Worm (Caenorhabditis elegans) whole organism, mixed stage, embryonic: Measurements from ENCODE around the gene C01G12.3.

ENCODE experiments used
- bed-3 ChIP-seq: fragments of 200-800 bp; sonication (Bioruptor generic); optimal IDR thresholded peaks from 3 replicates; lab custom pipeline; 2018; ENCODE audit warnings: mild to moderate bottlenecking, missing genetic modification characterization, moderate library complexity, missing compliant biosample characterization
- blmp-1 ChIP-seq: fragments of 150-350 bp; optimal IDR thresholded peaks from 2 replicates; lab custom pipeline; 2014; ENCODE audit warnings: missing biosample characterization, missing genetic modification characterization
- ceh-43 ChIP-seq: fragments of 200-800 bp; sonication (Bioruptor generic); optimal IDR thresholded peaks from 2 replicates; lab custom pipeline; 2018; ENCODE audit warnings: mild to moderate bottlenecking, missing genetic modification characterization, moderate library complexity, missing compliant biosample characterization
- ceh-83 ChIP-seq: fragments of 200-800 bp; sonication (Bioruptor generic); optimal IDR thresholded peaks from 2 replicates; lab custom pipeline; 2018; ENCODE audit warnings: mild to moderate bottlenecking, missing genetic modification characterization, missing compliant biosample characterization
- ces-1 ChIP-seq: fragments of 150-350 bp; optimal IDR thresholded peaks from 2 replicates; lab custom pipeline; 2014; ENCODE audit warnings: missing biosample characterization, missing genetic modification reagents, missing genetic modification characterization
- cnd-1 ChIP-seq: fragments of 200-800 bp; sonication (Bioruptor generic); optimal IDR thresholded peaks from 2 replicates; lab custom pipeline; 2018; ENCODE audit warnings: mild to moderate bottlenecking, missing genetic modification characterization, missing compliant biosample characterization
- drap-1 ChIP-seq: fragments of 200-800 bp; sonication (Bioruptor generic); optimal IDR thresholded peaks from 3 replicates; lab custom pipeline; 2018; ENCODE audit warnings: mild to moderate bottlenecking, missing genetic modification characterization, missing compliant biosample characterization
- elt-1 ChIP-seq: sonication (generic microtip); optimal IDR thresholded peaks from 2 replicates; lab custom pipeline; 2017; ENCODE audit warnings: missing genetic modification characterization, mild to moderate bottlenecking, missing compliant biosample characterization, antibody characterized with exemption, moderate library complexity, borderline replicate concordance; ENCODE audit not compliant: insufficient read depth
- ham-2 ChIP-seq: fragments of 200-800 bp; sonication (Bioruptor generic); optimal IDR thresholded peaks from 2 replicates; lab custom pipeline; 2018; ENCODE audit warnings: mild to moderate bottlenecking, missing genetic modification characterization, missing compliant biosample characterization
- hlh-1 ChIP-seq: fragments of 150-350 bp; optimal IDR thresholded peaks from 2 replicates; lab custom pipeline; 2014; ENCODE audit warnings: missing biosample characterization, missing genetic modification reagents, missing genetic modification characterization
- lin-13 ChIP-seq: fragments of 150-350 bp; optimal IDR thresholded peaks from 2 replicates; lab custom pipeline; 2014; ENCODE audit warnings: missing biosample characterization, missing genetic modification characterization
- lin-32 ChIP-seq: fragments of 200-800 bp; sonication (Bioruptor generic); optimal IDR thresholded peaks from 2 replicates; lab custom pipeline; 2018; ENCODE audit warnings: mild to moderate bottlenecking, missing genetic modification characterization, missing compliant biosample characterization
- lsy-2 ChIP-seq: fragments of 150-350 bp; optimal IDR thresholded peaks from 2 replicates; lab custom pipeline; 2014; ENCODE audit warnings: missing biosample characterization, missing genetic modification characterization
- mab-5 ChIP-seq: fragments of 150-350 bp; optimal IDR thresholded peaks from 2 replicates; lab custom pipeline; 2014; ENCODE audit warnings: missing biosample characterization, missing genetic modification characterization
- mep-1 ChIP-seq: fragments of 150-350 bp; optimal IDR thresholded peaks from 2 replicates; lab custom pipeline; 2017; ENCODE audit warnings: missing biosample characterization, missing genetic modification reagents, missing genetic modification characterization, inconsistent platforms
- mls-2 ChIP-seq: sonication (generic microtip); optimal IDR thresholded peaks from 2 replicates; lab custom pipeline; 2016; ENCODE audit warnings: mild to moderate bottlenecking, missing genetic modification characterization, moderate library complexity, missing compliant biosample characterization
- nhr-12 ChIP-seq: fragments of 150-350 bp; optimal IDR thresholded peaks from 2 replicates; lab custom pipeline; 2014; ENCODE audit warnings: missing biosample characterization, missing genetic modification characterization
- nhr-237 ChIP-seq: fragments of 150-350 bp; optimal IDR thresholded peaks from 2 replicates; lab custom pipeline; 2014; ENCODE audit warnings: missing biosample characterization, missing genetic modification characterization
- nhr-28 ChIP-seq: fragments of 150-350 bp; optimal IDR thresholded peaks from 2 replicates; lab custom pipeline; 2014; ENCODE audit warnings: missing biosample characterization, missing genetic modification characterization
- nhr-76 ChIP-seq: sonication (generic microtip); optimal IDR thresholded peaks from 2 replicates; lab custom pipeline; 2017; ENCODE audit warnings: missing biosample characterization, missing genetic modification characterization
- sem-2 ChIP-seq: fragments of 200-800 bp; sonication (Bioruptor generic); optimal IDR thresholded peaks from 2 replicates; lab custom pipeline; 2018; ENCODE audit warnings: mild to moderate bottlenecking, missing genetic modification characterization, missing compliant biosample characterization
- snpc-4 ChIP-seq: fragments of 150-350 bp; optimal IDR thresholded peaks from 2 replicates; lab custom pipeline; 2014; ENCODE audit warnings: missing biosample characterization, missing genetic modification characterization
- sptf-1 ChIP-seq: sonication (generic microtip); optimal IDR thresholded peaks from 2 replicates; lab custom pipeline; 2017; ENCODE audit warnings: mild to moderate bottlenecking, missing genetic modification characterization, moderate library complexity, missing compliant biosample characterization
- tbx-8 ChIP-seq: fragments of 200-800 bp; sonication (Bioruptor generic); optimal IDR thresholded peaks from 2 replicates; lab custom pipeline; 2018; ENCODE audit warnings: mild to moderate bottlenecking, missing genetic modification characterization, moderate library complexity, missing compliant biosample characterization
- unc-39 ChIP-seq: fragments of 150-350 bp; optimal IDR thresholded peaks from 2 replicates; lab custom pipeline; 2014; ENCODE audit warnings: missing biosample characterization, missing genetic modification characterization
- unc-62 ChIP-seq: fragments of 150-350 bp; optimal IDR thresholded peaks from 2 replicates; lab custom pipeline; 2014; ENCODE audit warnings: missing biosample characterization, missing genetic modification reagents, missing genetic modification characterization
- zip-8 ChIP-seq: fragments of 150-350 bp; optimal IDR thresholded peaks from 2 replicates; lab custom pipeline; 2014; ENCODE audit warnings: missing biosample characterization, missing genetic modification characterization
- ztf-11 ChIP-seq: fragments of 150-350 bp; optimal IDR thresholded peaks from 2 replicates; lab custom pipeline; 2014; ENCODE audit warnings: missing biosample characterization, missing genetic modification characterization

The C01G12.3 gene

DNA sequence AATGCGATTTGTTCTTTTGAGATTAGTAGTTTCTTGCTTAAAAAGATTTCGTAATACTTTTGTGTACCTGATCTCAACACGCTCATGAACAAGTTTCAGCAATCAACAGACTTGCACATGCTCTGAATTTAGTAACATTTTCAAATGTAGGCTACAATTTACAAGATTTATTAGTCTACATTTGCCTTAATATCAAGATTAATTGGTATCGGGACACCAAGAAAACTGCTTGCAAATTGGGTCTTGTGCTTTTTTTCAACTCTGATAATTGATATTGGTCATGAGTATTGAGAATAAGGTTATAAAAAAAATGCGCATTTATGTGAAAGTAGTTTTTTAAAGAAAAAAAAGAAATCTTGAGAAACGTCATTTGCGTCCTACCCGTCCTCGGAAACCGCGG lies 10.5 kb upstream of the C01G12.3 start:
- TF ChIP-seq tbx-8 (GFP tag; lab: Kevin White, UChicago) (no peak), nhr-76 (no peak), snpc-4 (no peak), mab-5 (tag; lab: Kevin White, UChicago) (no peak), lsy-2 (tag; lab: Kevin White, UChicago) (no peak), ztf-11 (tag; lab: Kevin White, UChicago) (no peak), lin-13 (no peak), sptf-1 (tag; lab: Kevin White, UChicago) (no peak), zip-8 (tag; lab: Kevin White, UChicago) (no peak), nhr-237 (tag; lab: Kevin White, UChicago) (no peak), cnd-1 (tag; lab: Kevin White, UChicago) (no peak)

- TF ChIP-seq zip-8 (tag; lab: Kevin White, UChicago) (no peak), drap-1 (GFP tag; lab: Kevin White, UChicago) (no peak), sptf-1 (tag; lab: Kevin White, UChicago) (no peak), unc-39 (tag; lab: Kevin White, UChicago) (no peak), ces-1 (no peak), nhr-12 (tag; lab: Kevin White, UChicago) (no peak), unc-62 (GFP tag; lab: Kevin White, UChicago) (no peak)
Measured at ce11 chrII:14591699-14592098, 9.6 kb upstream of the C01G12.3 start, which contains the start of gene C01G12.7. Gene C01G12.7, minus strand, starts transcription at chrII:14591893.

- no peak for TF ChIP-seq nhr-28 (tag; lab: Kevin White, UChicago)
Measured at ce11 chrII:14588162-14588561, 6.1 kb upstream of the C01G12.3 start, which contains the start of gene nspb-10. Gene nspb-10, minus strand, starts transcription at chrII:14588262.

DNA sequence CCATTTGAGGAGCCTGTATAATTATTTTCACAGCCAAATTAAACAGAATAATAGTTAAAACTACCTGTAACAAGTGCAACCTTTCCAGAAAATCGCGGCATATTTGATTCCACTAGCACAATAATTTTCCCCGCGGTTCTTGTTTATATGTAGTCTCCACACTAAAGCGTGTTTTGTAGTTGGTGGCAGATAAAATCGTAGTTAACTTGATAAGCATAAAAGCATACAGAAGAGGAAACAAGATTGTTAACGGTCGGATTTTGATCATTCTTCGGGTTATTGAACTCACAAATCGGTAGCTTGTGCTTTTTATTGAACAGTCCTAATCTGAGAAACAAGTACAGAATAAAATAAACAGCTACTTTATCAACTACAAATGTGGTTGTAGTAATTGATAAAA lies 5.3 kb upstream of the C01G12.3 start, which contains the start of gene C01G12.5:
Gene C01G12.5 (minus strand): TSS at position 101 of the 400 bp plus-strand sequence.
- TF ChIP-seq unc-62 (GFP tag; lab: Kevin White, UChicago), result no peak

DNA sequence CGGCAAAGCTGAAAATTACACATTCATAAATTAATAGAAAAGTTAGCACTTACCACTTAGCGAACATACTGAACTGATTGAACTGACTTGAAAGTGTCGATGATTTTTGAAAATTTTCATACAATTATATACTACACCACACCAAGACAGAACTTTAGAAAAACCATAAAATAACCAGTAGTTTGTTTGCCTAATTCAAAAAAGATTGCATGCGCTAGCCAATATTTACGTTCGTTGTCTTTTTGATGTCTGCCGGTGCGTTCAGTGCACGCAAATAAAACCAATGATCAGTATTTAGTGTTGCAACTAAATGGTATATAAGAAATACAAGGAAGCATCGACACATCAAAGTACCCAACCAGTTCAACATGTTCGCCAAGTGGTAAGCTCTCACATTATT lies 1.6 kb downstream of the C01G12.3 start, which contains the start of the genes nspb-8 and nspb-9:
Gene nspb-8 (minus strand): TSS at position 101 of the 400 bp plus-strand sequence.
Gene nspb-9 (plus strand): TSS at position 311 of the 400 bp plus-strand sequence.
- TF ChIP-seq mep-1 (tag; lab: Kevin White, UChicago) (no peak), lin-32 (GFP tag; lab: Kevin White, UChicago) (no peak), tbx-8 (GFP tag; lab: Kevin White, UChicago) (no peak), ham-2 (GFP tag; lab: Kevin White, UChicago) (no peak), hlh-1 (tag; lab: Kevin White, UChicago) (no peak), mls-2 (no peak)

DNA sequence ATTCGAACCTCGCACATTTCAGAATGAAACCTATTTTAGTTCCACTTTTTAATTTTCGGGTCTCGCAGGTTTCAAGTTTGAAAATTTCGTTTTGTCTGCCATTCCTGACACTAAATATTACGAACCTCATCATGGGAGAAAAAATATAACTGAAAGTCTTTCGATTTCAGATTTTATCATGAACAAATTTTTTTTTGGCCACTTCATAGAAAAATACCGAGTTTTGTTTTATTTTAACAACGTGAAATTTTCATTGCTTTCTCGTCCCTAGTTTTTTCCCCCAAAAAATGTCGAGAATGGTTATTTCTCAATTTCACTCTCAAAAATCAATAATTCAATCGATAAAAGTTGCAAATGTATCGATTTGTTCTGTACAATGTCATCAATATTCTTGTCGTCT lies 3.4 kb downstream of the C01G12.3 start, which contains the start of gene C01G12.9:
Gene C01G12.9 (plus strand): TSS at position 301 of the 400 bp plus-strand sequence.
- TF ChIP-seq ceh-43, result no peak
- no peak for TF ChIP-seq lin-32 (GFP tag; lab: Kevin White, UChicago)
- TF ChIP-seq sem-2 (GFP tag; lab: Kevin White, UChicago), result no peak
- no peak for TF ChIP-seq lsy-2 (tag; lab: Kevin White, UChicago)
- no peak for TF ChIP-seq ces-1
- no peak for TF ChIP-seq blmp-1 (tag; lab: Kevin White, UChicago)
- no peak for TF ChIP-seq ham-2 (GFP tag; lab: Kevin White, UChicago)
- TF ChIP-seq nhr-28 (tag; lab: Kevin White, UChicago), result no peak
- TF ChIP-seq nhr-76, result no peak
- TF ChIP-seq bed-3 (GFP tag; lab: Kevin White, UChicago), result no peak

DNA sequence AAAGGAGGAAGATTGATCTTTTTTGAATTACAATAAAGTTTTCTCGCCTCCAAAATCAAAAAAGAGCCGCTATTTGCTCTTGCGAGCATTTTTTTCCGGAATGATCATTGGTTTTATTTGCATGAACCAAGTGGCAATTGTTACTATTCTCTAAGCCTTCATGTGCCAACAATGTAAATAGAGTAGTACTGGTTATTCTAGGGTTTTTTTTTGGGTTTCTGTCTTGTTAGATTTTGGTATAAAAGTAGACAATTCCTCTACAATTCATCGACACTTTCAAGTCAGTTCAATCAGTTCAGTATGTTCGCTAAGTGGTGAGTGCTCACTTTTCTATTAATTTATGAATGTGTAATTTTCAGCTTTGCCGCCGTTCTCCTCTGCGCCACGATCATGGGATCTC lies 4.1 kb downstream of the C01G12.3 start, which contains the start of gene nspb-7:
Gene nspb-7 (plus strand): TSS at position 301 of the 400 bp plus-strand sequence.
- TF ChIP-seq sptf-1 (tag; lab: Kevin White, UChicago), result no peak
- no peak for TF ChIP-seq lin-13
- no peak for TF ChIP-seq elt-1 (tag; lab: Kevin White, UChicago)
- TF ChIP-seq cnd-1 (tag; lab: Kevin White, UChicago), result no peak
- no peak for TF ChIP-seq unc-62 (GFP tag; lab: Kevin White, UChicago)
- TF ChIP-seq ham-2 (GFP tag; lab: Kevin White, UChicago), result no peak
- no peak for TF ChIP-seq ceh-83 (GFP tag; lab: Kevin White, UChicago)
